Worm (Caenorhabditis elegans): ENCODE results near the gene B0244.9.

ce11 chrIII:5729367-5729766 lies 1.5 kb downstream of the B0244.9 start:
- no peak for TF ChIP-seq zag-1 (tag; optimal IDR thresholded peaks at IDR 0.05)
- TF ChIP-seq lin-39 (tag; optimal IDR thresholded peaks at IDR 0.05), result no peak
- no peak for TF ChIP-seq sox-4 (tag; optimal IDR thresholded peaks at IDR 0.05)
- no peak for TF ChIP-seq mdl-1 (tag; optimal IDR thresholded peaks at IDR 0.05)
- TF ChIP-seq C16A3.4 (tag; optimal IDR thresholded peaks at IDR 0.05), result no peak
- TF ChIP-seq nhr-77 (tag; optimal IDR thresholded peaks at IDR 0.05), result no peak
- TF ChIP-seq lin-15B (tag; optimal IDR thresholded peaks at IDR 0.05), result no peak
- TF ChIP-seq tbx-2 (tag; optimal IDR thresholded peaks at IDR 0.05), result no peak
- TF ChIP-seq hlh-17 (GFP tag; optimal IDR thresholded peaks at IDR 0.05; ENCODE audit: borderline replicate concordance), result no peak
- TF ChIP-seq alr-1 (tag; optimal IDR thresholded peaks at IDR 0.05; ENCODE audit: borderline replicate concordance), result no peak
